Fruit fly (Drosophila melanogaster): ENCODE results near the gene Dh44.
A peak's percentile ranks its signal among the peaks of the same experiment; 100 is the strongest.

The Dh44 gene

dm6 chr3R:9618331-9618730 is 19.7 kb upstream of the Dh44 start:
- TF ChIP-seq CG12605 (GFP tag; IDR thresholded peaks at IDR 0.05) (peak; percentile 86), CG10348 (GFP tag; IDR thresholded peaks at IDR 0.05) (peak; percentile 72; the same call in 1 of the 2 replicates), CG13204 (GFP tag; optimal IDR thresholded peaks at IDR 0.05) (no peak), CG4496 (GFP tag; IDR thresholded peaks at IDR 0.05) (peak; percentile 95), CG14655 (GFP tag; optimal IDR thresholded peaks at IDR 0.05) (peak; percentile 77), fd96Ca (GFP tag; IDR thresholded peaks at IDR 0.05) (peak; percentile 94), CG9948 (tag; optimal IDR thresholded peaks at IDR 0.05) (peak; percentile 51), gl (tag; optimal IDR thresholded peaks at IDR 0.05) (no peak), Pif1B (GFP tag; optimal IDR thresholded peaks at IDR 0.05) (peak; percentile 10), CG34367 (tag; optimal IDR thresholded peaks at IDR 0.05) (no peak), CG32121 (GFP tag; IDR thresholded peaks at IDR 0.05) (peak; percentile 93), Pif1A (GFP tag; optimal IDR thresholded peaks at IDR 0.05) (peak; percentile 54), Snoo (tag; optimal IDR thresholded peaks at IDR 0.05) (peak; percentile 13), Ets98B (GFP tag; IDR thresholded peaks at IDR 0.05) (peak; percentile 92), rn (GFP tag; IDR thresholded peaks at IDR 0.05) (peak; percentile 81), CG15710 (tag; optimal IDR thresholded peaks at IDR 0.05) (peak; percentile 35), CG8301 (tag; optimal IDR thresholded peaks at IDR 0.05) (peak; percentile 82), CG8159 (tag; optimal IDR thresholded peaks at IDR 0.05) (peak; percentile 56), EcR (GFP tag; optimal IDR thresholded peaks at IDR 0.05) (no peak), D1 (tag; optimal IDR thresholded peaks at IDR 0.05) (no peak), CG17806 (tag; optimal IDR thresholded peaks at IDR 0.05) (peak; percentile 51)

- TF ChIP-seq CG15710 (tag; optimal IDR thresholded peaks at IDR 0.05) (no peak), CG14655 (GFP tag; optimal IDR thresholded peaks at IDR 0.05) (no peak), CG8301 (tag; optimal IDR thresholded peaks at IDR 0.05) (no peak), CG13204 (GFP tag; optimal IDR thresholded peaks at IDR 0.05) (no peak), CG8159 (tag; optimal IDR thresholded peaks at IDR 0.05) (no peak), CG12605 (GFP tag; IDR thresholded peaks at IDR 0.05) (no peak), Pif1B (GFP tag; optimal IDR thresholded peaks at IDR 0.05) (no peak), CG9948 (tag; optimal IDR thresholded peaks at IDR 0.05) (no peak), CG4496 (GFP tag; IDR thresholded peaks at IDR 0.05) (no peak), D1 (tag; optimal IDR thresholded peaks at IDR 0.05) (no peak), gl (tag; optimal IDR thresholded peaks at IDR 0.05) (no peak), CG10348 (GFP tag; IDR thresholded peaks at IDR 0.05) (no peak), Pif1A (GFP tag; optimal IDR thresholded peaks at IDR 0.05) (no peak), CG32121 (GFP tag; IDR thresholded peaks at IDR 0.05) (no peak), Ets98B (GFP tag; IDR thresholded peaks at IDR 0.05) (no peak), fd96Ca (GFP tag; IDR thresholded peaks at IDR 0.05) (no peak), rn (GFP tag; IDR thresholded peaks at IDR 0.05) (no peak), EcR (GFP tag; optimal IDR thresholded peaks at IDR 0.05) (no peak), Snoo (tag; optimal IDR thresholded peaks at IDR 0.05) (no peak)
Measured at dm6 chr3R:9620278-9620677, 17.7 kb upstream of the Dh44 start.

dm6 chr3R:9625443-9625842 is 12.5 kb upstream of the Dh44 start:
- no peak for TF ChIP-seq fd96Ca (GFP tag; IDR thresholded peaks at IDR 0.05)
- no peak for TF ChIP-seq CG9948 (tag; optimal IDR thresholded peaks at IDR 0.05)
- TF ChIP-seq CG12605 (GFP tag; IDR thresholded peaks at IDR 0.05), result 0 out of 2 replicates have a peak, but pooled peaks have one; percentile 8
- TF ChIP-seq rn (GFP tag; IDR thresholded peaks at IDR 0.05), result no peak
- peak; percentile 24; the same call in 1 of the 2 replicates for TF ChIP-seq CG32121 (GFP tag; IDR thresholded peaks at IDR 0.05)
- TF ChIP-seq EcR (GFP tag; optimal IDR thresholded peaks at IDR 0.05), result peak; percentile 16

- peak; percentile 3 for TF ChIP-seq EcR (GFP tag; optimal IDR thresholded peaks at IDR 0.05)
- no peak for TF ChIP-seq Pif1A (GFP tag; optimal IDR thresholded peaks at IDR 0.05)
Measured at dm6 chr3R:9626266-9626665, 11.7 kb upstream of the Dh44 start.

- TF ChIP-seq CG13204 (GFP tag; optimal IDR thresholded peaks at IDR 0.05) (no peak), CG12605 (GFP tag; IDR thresholded peaks at IDR 0.05) (no peak), D1 (tag; optimal IDR thresholded peaks at IDR 0.05) (no peak), CG15710 (tag; optimal IDR thresholded peaks at IDR 0.05) (peak; percentile 24), CG14655 (GFP tag; optimal IDR thresholded peaks at IDR 0.05) (no peak), CG17806 (tag; optimal IDR thresholded peaks at IDR 0.05) (peak; percentile 37), CG9948 (tag; optimal IDR thresholded peaks at IDR 0.05) (peak; percentile 32), Ets98B (GFP tag; IDR thresholded peaks at IDR 0.05) (no peak), CG8301 (tag; optimal IDR thresholded peaks at IDR 0.05) (peak; percentile 3), Snoo (tag; optimal IDR thresholded peaks at IDR 0.05) (peak; percentile 9), Pif1B (GFP tag; optimal IDR thresholded peaks at IDR 0.05) (peak; percentile 33), CG8159 (tag; optimal IDR thresholded peaks at IDR 0.05) (peak; percentile 33)
Measured at dm6 chr3R:9626880-9627401, 11.0 kb upstream of the Dh44 start, which contains the start of the genes CG9427 and CG8319. TSS of gene CG9427 (minus strand) at chr3R:9626930. TSS of gene CG8319 (plus strand) at chr3R:9627321.

dm6 chr3R:9628036-9628435 is 9.9 kb upstream of the Dh44 start:
- TF ChIP-seq D1 (tag; optimal IDR thresholded peaks at IDR 0.05) (no peak), CG4496 (GFP tag; IDR thresholded peaks at IDR 0.05) (no peak), rn (GFP tag; IDR thresholded peaks at IDR 0.05) (no peak), CG14655 (GFP tag; optimal IDR thresholded peaks at IDR 0.05) (no peak), CG17806 (tag; optimal IDR thresholded peaks at IDR 0.05) (no peak), CG8159 (tag; optimal IDR thresholded peaks at IDR 0.05) (no peak), Pif1B (GFP tag; optimal IDR thresholded peaks at IDR 0.05) (no peak), EcR (GFP tag; optimal IDR thresholded peaks at IDR 0.05) (no peak), CG8301 (tag; optimal IDR thresholded peaks at IDR 0.05) (no peak), Snoo (tag; optimal IDR thresholded peaks at IDR 0.05) (no peak), CG32121 (GFP tag; IDR thresholded peaks at IDR 0.05) (no peak), fd96Ca (GFP tag; IDR thresholded peaks at IDR 0.05) (no peak), Pif1A (GFP tag; optimal IDR thresholded peaks at IDR 0.05) (no peak), Ets98B (GFP tag; IDR thresholded peaks at IDR 0.05) (no peak), CG9948 (tag; optimal IDR thresholded peaks at IDR 0.05) (no peak), gl (tag; optimal IDR thresholded peaks at IDR 0.05) (no peak), CG15710 (tag; optimal IDR thresholded peaks at IDR 0.05) (no peak), CG12605 (GFP tag; IDR thresholded peaks at IDR 0.05) (no peak)
